Worm (Caenorhabditis elegans) whole organism, young adult: Measurements from ENCODE around the gene K03H6.5.

Experiments used
- K12H6.12 ChIP-seq: fragments of 200-800 bp; sonication (Bioruptor generic); optimal IDR thresholded peaks from 2 replicates; lab custom pipeline; 2018; ENCODE audit warnings: mild to moderate bottlenecking, missing genetic modification characterization, missing compliant biosample characterization
- Y79H2A.3 ChIP-seq: fragments of 200-800 bp; sonication (Bioruptor generic); conservative IDR thresholded peaks from 2 replicates; pipeline ENCODE4 v1.3.6; 2022; ENCODE audit warnings: missing genetic modification reagents, missing genetic modification characterization, missing compliant biosample characterization
- madf-6 ChIP-seq: fragments of 200-800 bp; sonication (Bioruptor generic); IDR thresholded peaks from 2 replicates; pipeline ENCODE4 v1.3.6; 2022; ENCODE audit warnings: missing genetic modification reagents, missing genetic modification characterization, missing compliant biosample characterization
- zfh-2 ChIP-seq: fragments of 200-800 bp; sonication (Bioruptor generic); conservative IDR thresholded peaks from 2 replicates; pipeline ENCODE4 v1.3.6; 2022; ENCODE audit warnings: missing genetic modification reagents, missing genetic modification characterization, missing compliant biosample characterization

- TF ChIP-seq zfh-2 (GFP tag; lab: Robert Waterston, UW) (no peak), madf-6 (no peak), Y79H2A.3 (GFP tag; lab: Robert Waterston, UW) (no peak), K12H6.12 (no peak)
These were observed 17.1 kb upstream of the K03H6.5 start, which contains the start of gene C34H4.2 for ce11 chrIV:1553195-1553918.
